Worm (Caenorhabditis elegans): ENCODE results near the gene spch-1.

- TF ChIP-seq ama-1 (optimal IDR thresholded peaks at IDR 0.05) (no peak), unc-62 (GFP tag; optimal IDR thresholded peaks at IDR 0.05) (no peak), zag-1 (tag; optimal IDR thresholded peaks at IDR 0.05) (no peak), ceh-16 (tag; optimal IDR thresholded peaks at IDR 0.05) (no peak), ceh-82 (tag; optimal IDR thresholded peaks at IDR 0.05) (no peak)
These were observed 47.4 kb downstream of the spch-1 start for ce11 chrIV:10063941-10064340.
